Fruit fly (Drosophila melanogaster) whole organism, prepupa: ENCODE data around the gene CG13898.
A peak's percentile ranks its signal among the peaks of the same experiment; 100 is the strongest.

Source experiments
- Blimp-1 ChIP-seq: fragments of 200-800 bp; sonication (Bioruptor generic); optimal IDR thresholded peaks from 3 replicates; lab custom pipeline; 2017; ENCODE audit warnings: missing biosample characterization, missing genetic modification characterization, mild to moderate bottlenecking, moderate library complexity, missing genetic modification reagents
- CG10631 ChIP-seq: fragments of 200-800 bp; sonication (Bioruptor generic); optimal IDR thresholded peaks from 2 replicates; lab custom pipeline; 2016; ENCODE audit warnings: missing biosample characterization, missing genetic modification characterization
- CG10669 ChIP-seq: fragments of 200-800 bp; sonication (Bioruptor generic); optimal IDR thresholded peaks from 3 replicates; lab custom pipeline; 2018; ENCODE audit warnings: missing biosample characterization, mild to moderate bottlenecking, missing genetic modification characterization, moderate library complexity
- CG11902 ChIP-seq: fragments of 200-800 bp; sonication (Bioruptor generic); optimal IDR thresholded peaks from 3 replicates; lab custom pipeline; 2016; ENCODE audit warnings: missing biosample characterization, missing genetic modification characterization
- CG15336 ChIP-seq: fragments of 200-800 bp; sonication (Bioruptor generic); IDR thresholded peaks from 2 replicates; pipeline ENCODE4 v1.3.6; 2022; ENCODE audit warnings: missing biosample characterization, missing genetic modification characterization
- CG1621 ChIP-seq: fragments of 200-800 bp; sonication (Bioruptor generic); optimal IDR thresholded peaks from 3 replicates; lab custom pipeline; 2018; ENCODE audit warnings: missing biosample characterization, mild to moderate bottlenecking, missing genetic modification characterization
- CG31627 ChIP-seq: fragments of 200-800 bp; sonication (Bioruptor generic); optimal IDR thresholded peaks from 3 replicates; lab custom pipeline; 2016; ENCODE audit warnings: missing biosample characterization, missing genetic modification characterization
- CG32006 ChIP-seq: fragments of 200-800 bp; sonication (Bioruptor generic); optimal IDR thresholded peaks from 3 replicates; lab custom pipeline; 2017; ENCODE audit warnings: missing biosample characterization, mild to moderate bottlenecking, missing genetic modification characterization
- CG34406 ChIP-seq: fragments of 200-800 bp; sonication (Bioruptor generic); optimal IDR thresholded peaks from 3 replicates; lab custom pipeline; 2016; ENCODE audit warnings: missing biosample characterization, missing genetic modification characterization
- CG3919 ChIP-seq: fragments of 200-800 bp; sonication (Bioruptor generic); optimal IDR thresholded peaks from 3 replicates; lab custom pipeline; 2016; ENCODE audit warnings: missing biosample characterization, missing genetic modification characterization
- CG4318 ChIP-seq: fragments of 200-800 bp; sonication (Bioruptor generic); optimal IDR thresholded peaks from 3 replicates; lab custom pipeline; 2017; ENCODE audit warnings: missing biosample characterization, mild to moderate bottlenecking, missing genetic modification characterization
- CG6163 ChIP-seq: fragments of 200-800 bp; sonication (Bioruptor generic); IDR thresholded peaks from 3 replicates; pipeline ENCODE4 v1.3.6; 2022; ENCODE audit warnings: missing biosample characterization, missing genetic modification characterization
- CG6276 ChIP-seq: fragments of 200-800 bp; sonication (Bioruptor generic); optimal IDR thresholded peaks from 2 replicates; lab custom pipeline; 2017; ENCODE audit warnings: missing biosample characterization, mild to moderate bottlenecking, missing genetic modification characterization
- CG6792 ChIP-seq: fragments of 200-800 bp; sonication (Bioruptor generic); optimal IDR thresholded peaks from 3 replicates; lab custom pipeline; 2016; ENCODE audit warnings: missing biosample characterization, missing genetic modification characterization
- CG6854 ChIP-seq: fragments of 200-800 bp; sonication (Bioruptor generic); optimal IDR thresholded peaks from 2 replicates; lab custom pipeline; 2017; ENCODE audit warnings: missing biosample characterization, mild to moderate bottlenecking, missing genetic modification characterization
- CG7368 ChIP-seq: fragments of 200-800 bp; sonication (Bioruptor generic); optimal IDR thresholded peaks from 3 replicates; lab custom pipeline; 2016; ENCODE audit warnings: missing biosample characterization, missing genetic modification characterization
- CG8319 ChIP-seq: fragments of 200-800 bp; sonication (Bioruptor generic); optimal IDR thresholded peaks from 3 replicates; lab custom pipeline; 2016; ENCODE audit warnings: missing biosample characterization, missing genetic modification characterization
- CG9139 ChIP-seq: fragments of 200-800 bp; sonication (Bioruptor generic); optimal IDR thresholded peaks from 3 replicates; lab custom pipeline; 2017; ENCODE audit warnings: missing biosample characterization, mild to moderate bottlenecking, missing genetic modification characterization
- Eip75B ChIP-seq: fragments of 200-800 bp; sonication (Bioruptor generic); optimal IDR thresholded peaks from 3 replicates; lab custom pipeline; 2016; ENCODE audit warnings: missing biosample characterization, missing genetic modification characterization
- Eip78C ChIP-seq: fragments of 200-800 bp; sonication (Bioruptor generic); peaks from one replicate; lab custom pipeline; 2016; ENCODE audit warnings: missing biosample characterization, missing genetic modification characterization
- Ets96B ChIP-seq: fragments of 200-800 bp; optimal IDR thresholded peaks from 2 replicates; lab custom pipeline; 2019; ENCODE audit warnings: missing biosample characterization, mild to moderate bottlenecking, missing genetic modification characterization, moderate library complexity
- Gug ChIP-seq: fragments of 200-800 bp; sonication (Bioruptor generic); IDR thresholded peaks from 2 replicates; pipeline ENCODE4 v1.3.6; 2022; ENCODE audit warnings: missing biosample characterization, missing genetic modification characterization
- Hr38 ChIP-seq: sonication (Bioruptor generic); optimal IDR thresholded peaks from 2 replicates; lab custom pipeline; 2016; ENCODE audit warnings: missing biosample characterization, missing genetic modification characterization
- Hr39 ChIP-seq: fragments of 200-800 bp; sonication (Bioruptor generic); optimal IDR thresholded peaks from 2 replicates; lab custom pipeline; 2016; ENCODE audit warnings: missing biosample characterization, missing genetic modification characterization
- Hr4 ChIP-seq: fragments of 200-800 bp; sonication (Bioruptor generic); optimal IDR thresholded peaks from 3 replicates; lab custom pipeline; 2016; ENCODE audit warnings: missing biosample characterization, missing genetic modification characterization
- Lpt ChIP-seq: fragments of 200-800 bp; sonication (Bioruptor generic); optimal IDR thresholded peaks from 3 replicates; lab custom pipeline; 2016; ENCODE audit warnings: missing biosample characterization, missing genetic modification characterization
- Met ChIP-seq: fragments of 200-800 bp; sonication (Bioruptor generic); optimal IDR thresholded peaks from 3 replicates; lab custom pipeline; 2016; ENCODE audit warnings: missing biosample characterization, missing genetic modification characterization
- OdsH ChIP-seq: fragments of 200-800 bp; sonication (Bioruptor generic); optimal IDR thresholded peaks from 3 replicates; lab custom pipeline; 2016; ENCODE audit warnings: missing biosample characterization, missing genetic modification characterization
- Smox ChIP-seq: fragments of 200-800 bp; sonication (Bioruptor generic); optimal IDR thresholded peaks from 3 replicates; lab custom pipeline; 2016; ENCODE audit warnings: missing biosample characterization, missing genetic modification characterization
- Sox102F ChIP-seq: fragments of 200-800 bp; sonication (Bioruptor generic); optimal IDR thresholded peaks from 2 replicates; lab custom pipeline; 2016; ENCODE audit warnings: missing biosample characterization, mild to moderate bottlenecking, missing genetic modification characterization
- achi ChIP-seq: fragments of 200-800 bp; sonication (Bioruptor generic); optimal IDR thresholded peaks from 3 replicates; lab custom pipeline; 2016; ENCODE audit warnings: missing biosample characterization, missing genetic modification characterization
- acj6 ChIP-seq: fragments of 200-800 bp; sonication (Bioruptor generic); optimal IDR thresholded peaks from 3 replicates; lab custom pipeline; 2016; ENCODE audit warnings: missing biosample characterization, missing genetic modification characterization
- cyc ChIP-seq: fragments of 200-800 bp; sonication (Bioruptor generic); optimal IDR thresholded peaks from 3 replicates; lab custom pipeline; 2016; ENCODE audit warnings: missing biosample characterization, missing genetic modification characterization
- dac ChIP-seq: fragments of 200-800 bp; sonication (Bioruptor generic); optimal IDR thresholded peaks from 2 replicates; lab custom pipeline; 2017; ENCODE audit warnings: missing biosample characterization, mild to moderate bottlenecking, missing genetic modification characterization
- dsx ChIP-seq: fragments of 200-800 bp; optimal IDR thresholded peaks from 3 replicates; lab custom pipeline; 2019; ENCODE audit warnings: missing biosample characterization, mild to moderate bottlenecking, missing genetic modification characterization, moderate library complexity; ENCODE audit not compliant: poor library complexity, severe bottlenecking
- esn ChIP-seq: fragments of 200-800 bp; sonication (Bioruptor generic); optimal IDR thresholded peaks from 2 replicates; lab custom pipeline; 2016; ENCODE audit warnings: missing biosample characterization, mild to moderate bottlenecking, missing genetic modification characterization, moderate library complexity
- fd59A ChIP-seq: fragments of 200-800 bp; sonication (Bioruptor generic); optimal IDR thresholded peaks from 2 replicates; lab custom pipeline; 2017; ENCODE audit warnings: missing biosample characterization, mild to moderate bottlenecking, missing genetic modification characterization, missing genetic modification reagents
- fd85E ChIP-seq: fragments of 200-800 bp; sonication (Bioruptor generic); optimal IDR thresholded peaks from 3 replicates; lab custom pipeline; 2016; ENCODE audit warnings: missing biosample characterization, missing genetic modification characterization
- fkh ChIP-seq: fragments of 200-800 bp; sonication (Bioruptor generic); optimal IDR thresholded peaks from 3 replicates; lab custom pipeline; 2017; ENCODE audit warnings: missing biosample characterization, mild to moderate bottlenecking, missing genetic modification characterization, moderate library complexity
- lz ChIP-seq: fragments of 200-800 bp; sonication (Bioruptor generic); optimal IDR thresholded peaks from 3 replicates; lab custom pipeline; 2016; ENCODE audit warnings: missing biosample characterization, missing genetic modification characterization
- net ChIP-seq: fragments of 200-800 bp; sonication (Bioruptor generic); optimal IDR thresholded peaks from 3 replicates; lab custom pipeline; 2016; ENCODE audit warnings: missing biosample characterization, missing genetic modification characterization
- pdm3 ChIP-seq: fragments of 200-800 bp; sonication (Bioruptor generic); optimal IDR thresholded peaks from 3 replicates; lab custom pipeline; 2016; ENCODE audit warnings: missing biosample characterization, missing genetic modification characterization
- salr ChIP-seq, 2 experiments: fragments of 200-800 bp; sonication (Bioruptor generic); optimal IDR thresholded peaks; 3 replicates each; lab custom pipeline; 2016 to 2018; ENCODE audit warnings: missing biosample characterization in 2 of 2, missing genetic modification characterization in 2 of 2, mild to moderate bottlenecking in 1 of 2
- ss ChIP-seq, 2 experiments: fragments of 200-800 bp; sonication (Bioruptor generic); optimal IDR thresholded peaks; 2 replicates in 1 of 2; 3 replicates in 1 of 2; lab custom pipeline; 2017 to 2018; ENCODE audit warnings: mild to moderate bottlenecking in 2 of 2, missing biosample characterization in 2 of 2, missing genetic modification characterization in 2 of 2, moderate library complexity in 1 of 2
- svp ChIP-seq: fragments of 200-800 bp; sonication (Bioruptor generic); peaks from one replicate; lab custom pipeline; 2016; ENCODE audit warnings: missing biosample characterization, missing genetic modification characterization
- topi ChIP-seq: fragments of 200-800 bp; sonication (Bioruptor generic); optimal IDR thresholded peaks from 3 replicates; lab custom pipeline; 2016; ENCODE audit warnings: missing biosample characterization, missing genetic modification characterization

Gene CG13898

dm6 chr3L:832897-833857, 29.3 kb upstream of the CG13898 start, which contains the start of gene Sf3b3 (continued):
- TF ChIP-seq dac (no peak), CG31627 (no peak), lz (no peak), fkh (GFP tag; lab: Kevin White, UChicago) (no peak), CG6276 (no peak), Lpt (GFP tag; lab: Kevin White, UChicago) (no peak), Sox102F (no peak), acj6 (GFP tag; lab: Kevin White, UChicago) (no peak), dsx (GFP tag; lab: Kevin White, UChicago) (peak; percentile 40), CG10669 (GFP tag; lab: Kevin White, UChicago) (no peak), CG6163 (GFP tag; lab: Robert Waterston, UW) (peak; percentile 51; the same call in 1 of the 3 replicates), Smox (no peak), topi (peak; percentile 9), svp (GFP tag; lab: Kevin White, UChicago) (no peak), Eip78C (GFP tag; lab: Kevin White, UChicago) (peak; percentile 78), CG34406 (GFP tag; lab: Kevin White, UChicago) (no peak), fd85E (GFP tag; lab: Kevin White, UChicago) (peak; percentile 1), CG6854 (GFP tag; lab: Kevin White, UChicago) (peak; percentile 80), CG3919 (no peak), salr (GFP tag; optimal IDR thresholded peaks at IDR 0.05; lab: Kevin White, UChicago) (no peak), Ets96B (tag; lab: Kevin White, UChicago) (peak; percentile 11), Hr39 (GFP tag; lab: Kevin White, UChicago) (no peak), Gug (GFP tag; lab: Robert Waterston, UW) (0 out of 2 replicates have a peak, but pooled peaks have one; percentile 18), CG7368 (no peak), fd59A (no peak), OdsH (no peak), Hr38 (GFP tag; lab: Kevin White, UChicago) (no peak), ss (GFP tag; optimal IDR thresholded peaks at IDR 0.05; lab: Kevin White, UChicago) (peak; percentile 14 to 38), CG9139 (GFP tag; lab: Kevin White, UChicago) (no peak), CG4318 (GFP tag; lab: Kevin White, UChicago) (no peak)

DNA sequence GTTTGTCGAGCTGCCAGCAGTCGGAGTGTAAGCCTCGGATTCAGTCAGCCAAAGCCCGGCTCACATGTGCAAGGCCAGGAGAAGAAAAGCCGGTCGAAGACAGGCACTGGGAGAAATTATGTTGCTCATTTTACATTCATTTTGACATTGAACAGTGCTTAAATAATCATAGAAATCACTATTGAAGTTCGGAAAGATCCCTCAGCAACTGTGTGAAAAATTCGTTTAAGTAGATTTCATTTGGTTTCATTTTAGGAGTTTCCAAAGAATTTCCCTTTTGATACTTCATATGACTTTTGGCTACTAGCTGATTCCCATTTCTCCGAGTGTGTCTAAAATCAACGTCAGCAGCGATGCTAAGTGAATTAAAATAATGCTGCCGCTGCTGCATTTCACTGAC, 20.6 kb upstream of the CG13898 start:
- TF ChIP-seq Gug (GFP tag; lab: Robert Waterston, UW) = peak; percentile 75
- peak; percentile 26 for TF ChIP-seq CG6854 (GFP tag; lab: Kevin White, UChicago)
- TF ChIP-seq Lpt (GFP tag; lab: Kevin White, UChicago) = peak; percentile 71
- peak; percentile 81 for TF ChIP-seq Met (GFP tag; lab: Kevin White, UChicago)
- peak; percentile 35 for TF ChIP-seq Blimp-1 (GFP tag; lab: Kevin White, UChicago)
- TF ChIP-seq dsx (GFP tag; lab: Kevin White, UChicago) = peak; percentile 65
- peak; percentile 79 for TF ChIP-seq CG6276
- peak; percentile 93 for TF ChIP-seq Hr4 (GFP tag; lab: Kevin White, UChicago)
- TF ChIP-seq achi (GFP tag; lab: Kevin White, UChicago) = peak; percentile 59
- peak; percentile 39 for TF ChIP-seq cyc (GFP tag; lab: Kevin White, UChicago)
- TF ChIP-seq Eip75B = peak; percentile 50
- no peak for TF ChIP-seq Hr38 (GFP tag; lab: Kevin White, UChicago)
- TF ChIP-seq ss (GFP tag; optimal IDR thresholded peaks at IDR 0.05; lab: Kevin White, UChicago) = peak in 1 of 2 experiments; percentile 53
- peak; percentile 81 for TF ChIP-seq CG6163 (GFP tag; lab: Robert Waterston, UW)
- peak; percentile 57 for TF ChIP-seq CG3919
- TF ChIP-seq CG8319 (GFP tag; lab: Kevin White, UChicago) = peak; percentile 68
- peak; percentile 31 to 79 for TF ChIP-seq salr (GFP tag; optimal IDR thresholded peaks at IDR 0.05; lab: Kevin White, UChicago)
- peak; percentile 74 for TF ChIP-seq net (GFP tag; lab: Kevin White, UChicago)
- TF ChIP-seq CG6792 (GFP tag; lab: Kevin White, UChicago) = peak; percentile 55
- TF ChIP-seq esn = peak; percentile 79
- peak; percentile 74 for TF ChIP-seq acj6 (GFP tag; lab: Kevin White, UChicago)
- TF ChIP-seq lz = peak; percentile 41
- TF ChIP-seq CG11902 (GFP tag; lab: Kevin White, UChicago) = peak; percentile 10
- TF ChIP-seq CG1621 (tag; lab: Kevin White, UChicago) = no peak
- TF ChIP-seq CG10631 (GFP tag; lab: Kevin White, UChicago) = peak; percentile 65
- no peak for TF ChIP-seq fd85E (GFP tag; lab: Kevin White, UChicago)
- peak; percentile 96 for TF ChIP-seq Eip78C (GFP tag; lab: Kevin White, UChicago)
- TF ChIP-seq CG9139 (GFP tag; lab: Kevin White, UChicago) = no peak
- TF ChIP-seq CG15336 (GFP tag; lab: Robert Waterston, UW) = peak; percentile 89
- TF ChIP-seq CG32006 (GFP tag; lab: Kevin White, UChicago) = peak; percentile 91
- peak; percentile 44 for TF ChIP-seq Ets96B (tag; lab: Kevin White, UChicago)
- no peak for TF ChIP-seq pdm3
